Worm (Caenorhabditis elegans) whole organism, L4/young adult: Measurements from ENCODE around the gene B0361.9.

Source experiments
- W03F9.2 ChIP-seq: fragments of 150-350 bp; optimal IDR thresholded peaks from 2 replicates; lab custom pipeline; 2014; ENCODE audit warnings: missing biosample characterization, missing genetic modification characterization
- dao-5 ChIP-seq: sonication (generic microtip); optimal IDR thresholded peaks from 2 replicates; lab custom pipeline; 2016; ENCODE audit warnings: missing genotype, missing genetic modification characterization, moderate library complexity, missing compliant biosample characterization
- him-1 ChIP-seq: sonication (generic microtip); optimal IDR thresholded peaks from 2 replicates; lab custom pipeline; 2016; ENCODE audit warnings: missing genotype, missing genetic modification reagents, missing genetic modification characterization, missing compliant biosample characterization

ce11 chrIII:7290462-7290861 is 9.0 kb downstream of the B0361.9 start, which contains the start of gene algn-11:
- TF ChIP-seq him-1 = no peak
- TF ChIP-seq dao-5 (tag; lab: Kevin White, UChicago) = no peak
- no peak for TF ChIP-seq W03F9.2
